Worm (Caenorhabditis elegans) whole organism, L2 larva: ENCODE measurements around the gene F40H3.1.

ENCODE experiments used
- F13H6.1 ChIP-seq: sonication (generic microtip); optimal IDR thresholded peaks from 2 replicates; lab custom pipeline; 2016; ENCODE audit warnings: missing genetic modification characterization, missing compliant biosample characterization
- Y55F3AM.14 ChIP-seq: fragments of 200-800 bp; sonication (Bioruptor generic); optimal IDR thresholded peaks from 2 replicates; lab custom pipeline; 2018; ENCODE audit warnings: mild to moderate bottlenecking, missing genetic modification characterization, missing compliant biosample characterization
- ZK546.5 ChIP-seq: sonication (generic microtip); optimal IDR thresholded peaks from 2 replicates; lab custom pipeline; 2017; ENCODE audit warnings: missing biosample characterization, missing genetic modification characterization
- aly-2 ChIP-seq: fragments of 150-350 bp; optimal IDR thresholded peaks from 2 replicates; lab custom pipeline; 2014; ENCODE audit warnings: missing biosample characterization, missing genetic modification characterization
- ama-1 ChIP-seq: fragments of 150-350 bp; optimal IDR thresholded peaks from 2 replicates; lab custom pipeline; 2018; ENCODE audit warnings: inconsistent platforms
- blmp-1 ChIP-seq: sonication (generic microtip); optimal IDR thresholded peaks from 2 replicates; lab custom pipeline; 2017; ENCODE audit warnings: missing genetic modification characterization, mild to moderate bottlenecking, missing compliant biosample characterization, antibody characterized with exemption, moderate library complexity; ENCODE audit not compliant: insufficient read depth
- ceh-16 ChIP-seq: fragments of 150-350 bp; optimal IDR thresholded peaks from 2 replicates; lab custom pipeline; 2014; ENCODE audit warnings: missing biosample characterization, missing genetic modification characterization
- ceh-82 ChIP-seq: fragments of 150-350 bp; optimal IDR thresholded peaks from 2 replicates; lab custom pipeline; 2014; ENCODE audit warnings: missing biosample characterization, missing genetic modification characterization
- egl-27 ChIP-seq: sonication (generic microtip); optimal IDR thresholded peaks from 3 replicates; lab custom pipeline; 2017; ENCODE audit warnings: missing biosample characterization, missing genetic modification reagents, missing genetic modification characterization
- elt-1 ChIP-seq: fragments of 150-350 bp; optimal IDR thresholded peaks from 2 replicates; lab custom pipeline; 2014; ENCODE audit warnings: missing biosample characterization, missing genetic modification characterization
- fos-1 ChIP-seq: fragments of 150-350 bp; optimal IDR thresholded peaks from 2 replicates; lab custom pipeline; 2014; ENCODE audit warnings: missing biosample characterization, missing genetic modification characterization
- gmeb-1 ChIP-seq: fragments of 150-350 bp; optimal IDR thresholded peaks from 2 replicates; lab custom pipeline; 2014; ENCODE audit warnings: missing biosample characterization, missing genetic modification characterization
- lin-11 ChIP-seq: fragments of 150-350 bp; sonication (generic microtip); optimal IDR thresholded peaks from 2 replicates; lab custom pipeline; 2014; ENCODE audit warnings: missing biosample characterization, missing genetic modification characterization, inconsistent platforms, mixed read lengths
- lin-13 ChIP-seq: fragments of 150-350 bp; optimal IDR thresholded peaks from 2 replicates; lab custom pipeline; 2014; ENCODE audit warnings: missing biosample characterization, missing genetic modification reagents, missing genetic modification characterization
- lsy-2 ChIP-seq, 2 experiments: fragments of 150-350 bp in 1 of 2; sonication (generic microtip) in 1 of 2; optimal IDR thresholded peaks; 2 replicates each; lab custom pipeline; 2014 to 2017; ENCODE audit warnings: missing biosample characterization in 2 of 2, missing genetic modification characterization in 2 of 2
- mab-5 ChIP-seq: fragments of 150-350 bp; optimal IDR thresholded peaks from 2 replicates; lab custom pipeline; 2014; ENCODE audit warnings: missing biosample characterization, missing genetic modification characterization
- mbf-1 ChIP-seq: sonication (generic microtip); optimal IDR thresholded peaks from 2 replicates; lab custom pipeline; 2017; ENCODE audit warnings: missing biosample characterization, missing genetic modification characterization
- mdl-1 ChIP-seq, 2 experiments: fragments of 150-350 bp in 1 of 2; sonication (generic microtip) in 1 of 2; optimal IDR thresholded peaks; 2 replicates each; lab custom pipeline; 2017; ENCODE audit warnings: missing biosample characterization in 2 of 2, missing genetic modification characterization in 2 of 2
- nhr-10 ChIP-seq: sonication (generic microtip); optimal IDR thresholded peaks from 2 replicates; lab custom pipeline; 2017; ENCODE audit warnings: missing biosample characterization, missing genetic modification characterization
- nhr-11 ChIP-seq: fragments of 150-350 bp; optimal IDR thresholded peaks from 2 replicates; lab custom pipeline; 2014; ENCODE audit warnings: missing biosample characterization, missing genetic modification characterization
- nhr-129 ChIP-seq: fragments of 150-350 bp; optimal IDR thresholded peaks from 2 replicates; lab custom pipeline; 2014; ENCODE audit warnings: missing biosample characterization, missing genetic modification characterization
- nhr-21 ChIP-seq: fragments of 150-350 bp; optimal IDR thresholded peaks from 2 replicates; lab custom pipeline; 2014; ENCODE audit warnings: missing biosample characterization, missing genetic modification characterization
- nhr-77 ChIP-seq: fragments of 150-350 bp; optimal IDR thresholded peaks from 2 replicates; lab custom pipeline; 2014; ENCODE audit warnings: missing biosample characterization, missing genetic modification characterization
- peb-1 ChIP-seq: fragments of 150-350 bp; optimal IDR thresholded peaks from 2 replicates; lab custom pipeline; 2014; ENCODE audit warnings: missing biosample characterization, missing genetic modification characterization
- sem-4 ChIP-seq: fragments of 150-350 bp; optimal IDR thresholded peaks from 2 replicates; lab custom pipeline; 2014; ENCODE audit warnings: missing biosample characterization, missing genetic modification reagents, missing genetic modification characterization
- skn-1 ChIP-seq: sonication (generic microtip); optimal IDR thresholded peaks from 2 replicates; lab custom pipeline; 2017; ENCODE audit warnings: missing biosample characterization, missing genetic modification characterization
- sma-3 ChIP-seq: sonication (generic microtip); optimal IDR thresholded peaks from 2 replicates; lab custom pipeline; 2016; ENCODE audit warnings: missing genetic modification reagents, missing genetic modification characterization, missing compliant biosample characterization
- sma-9 ChIP-seq, 2 experiments: fragments of 150-350 bp in 1 of 2; sonication (generic microtip) in 1 of 2; optimal IDR thresholded peaks; 2 replicates each; lab custom pipeline; 2014 to 2016; ENCODE audit warnings: missing genetic modification characterization in 2 of 2, mild to moderate bottlenecking in 1 of 2, missing biosample characterization in 1 of 2, missing compliant biosample characterization in 1 of 2, missing genetic modification reagents in 1 of 2, moderate library complexity in 1 of 2
- snpc-4 ChIP-seq: fragments of 150-350 bp; optimal IDR thresholded peaks from 2 replicates; lab custom pipeline; 2014; ENCODE audit warnings: missing biosample characterization, missing genetic modification characterization
- unc-39 ChIP-seq: fragments of 150-350 bp; optimal IDR thresholded peaks from 2 replicates; lab custom pipeline; 2014; ENCODE audit warnings: missing biosample characterization, missing genetic modification characterization
- unc-55 ChIP-seq: fragments of 150-350 bp; sonication (generic microtip); optimal IDR thresholded peaks from 3 replicates; lab custom pipeline; 2014; ENCODE audit warnings: missing biosample characterization, missing genetic modification reagents, missing genetic modification characterization
- unc-62 ChIP-seq: fragments of 150-350 bp; optimal IDR thresholded peaks from 2 replicates; lab custom pipeline; 2014; ENCODE audit warnings: missing biosample characterization, missing genetic modification reagents, missing genetic modification characterization
- ztf-11 ChIP-seq: sonication (generic microtip); optimal IDR thresholded peaks from 2 replicates; lab custom pipeline; 2017; ENCODE audit warnings: missing biosample characterization, missing genetic modification characterization
- ztf-4 ChIP-seq: fragments of 150-350 bp; optimal IDR thresholded peaks from 2 replicates; lab custom pipeline; 2014; ENCODE audit warnings: missing biosample characterization, missing genetic modification characterization

The F40H3.1 gene

DNA sequence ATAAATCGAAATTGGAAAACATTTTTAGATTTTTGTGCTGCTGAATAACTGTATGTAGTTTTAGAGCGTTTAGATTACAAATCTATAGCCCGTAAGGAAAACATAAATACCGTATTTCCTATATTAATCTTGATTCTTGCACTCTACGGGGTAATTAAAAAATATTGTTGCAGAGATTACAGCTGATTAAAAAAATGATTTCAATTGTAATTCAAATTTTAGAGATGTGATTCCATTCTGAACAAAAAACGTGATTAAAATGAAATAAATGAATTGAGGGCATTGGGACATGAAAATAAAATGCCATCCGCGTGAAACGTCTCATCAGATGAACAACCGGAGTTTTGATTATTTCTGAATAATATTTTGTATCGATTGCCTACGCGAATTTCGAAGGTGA lies 12.9 kb downstream of the F40H3.1 start, which contains the start of gene cpb-2:
Gene cpb-2, plus strand, starts transcription at position 301 of the 400 bp plus-strand sequence.
- no peak for TF ChIP-seq mab-5
- no peak for TF ChIP-seq snpc-4 (tag; lab: Kevin White, UChicago)
- no peak for TF ChIP-seq ztf-11 (tag; lab: Kevin White, UChicago)
- no peak for TF ChIP-seq aly-2 (tag; lab: Kevin White, UChicago)
- no peak for TF ChIP-seq lsy-2 (tag; optimal IDR thresholded peaks at IDR 0.05; lab: Kevin White, UChicago)
- TF ChIP-seq nhr-10 (tag; lab: Kevin White, UChicago) = no peak
- TF ChIP-seq ceh-16 = no peak
- TF ChIP-seq sma-3 (GFP tag; lab: Kevin White, UChicago) = no peak
- TF ChIP-seq nhr-77 (tag; lab: Kevin White, UChicago) = no peak
- TF ChIP-seq blmp-1 (tag; lab: Kevin White, UChicago) = no peak
- no peak for TF ChIP-seq ceh-82 (tag; lab: Kevin White, UChicago)
- TF ChIP-seq egl-27 (tag; lab: Kevin White, UChicago) = no peak
- TF ChIP-seq nhr-11 (tag; lab: Kevin White, UChicago) = no peak
- TF ChIP-seq skn-1 (tag; lab: Kevin White, UChicago) = no peak
- TF ChIP-seq unc-55 (GFP tag; lab: Kevin White, UChicago) = no peak
- no peak for TF ChIP-seq peb-1
- TF ChIP-seq lin-11 (tag; lab: Kevin White, UChicago) = no peak

DNA sequence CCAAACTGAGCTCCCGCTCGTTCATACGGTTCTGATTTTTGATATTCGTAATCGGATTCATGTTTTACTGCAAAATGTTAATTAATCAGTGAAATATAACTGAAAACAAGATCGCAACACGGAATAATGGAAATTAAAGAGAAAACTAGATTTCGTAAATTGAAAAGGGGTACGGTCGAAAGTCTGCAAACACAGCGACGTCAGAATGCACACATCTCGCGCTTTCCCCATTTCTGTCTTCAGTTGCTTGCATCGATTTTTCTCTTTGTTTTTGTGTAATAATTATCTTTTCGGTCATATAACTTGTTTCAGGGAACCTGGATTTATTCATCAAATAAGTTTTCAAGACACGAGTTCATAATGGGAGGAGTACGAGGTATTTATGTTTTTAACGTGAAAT lies 17.2 kb downstream of the F40H3.1 start, which contains the start of the genes rbmx-2 and C30B5.2:
Gene rbmx-2, minus strand, starts transcription at position 74 of the 400 bp plus-strand sequence.
Gene C30B5.2, plus strand, starts transcription at position 306 of the 400 bp plus-strand sequence.
- TF ChIP-seq ceh-16 (peak; percentile 2), lsy-2 (tag; optimal IDR thresholded peaks at IDR 0.05; lab: Kevin White, UChicago) (peak; percentile 69 to 92), ceh-82 (tag; lab: Kevin White, UChicago) (no peak), lin-11 (tag; lab: Kevin White, UChicago) (peak; percentile 24), nhr-129 (tag; lab: Kevin White, UChicago) (peak; percentile 53), sma-3 (GFP tag; lab: Kevin White, UChicago) (peak; percentile 22), fos-1 (tag; lab: Kevin White, UChicago) (peak; percentile 26), unc-55 (GFP tag; lab: Kevin White, UChicago) (no peak), sma-9 (GFP tag; optimal IDR thresholded peaks at IDR 0.05; lab: Kevin White, UChicago) (peak; percentile 55), sma-9 (tag; optimal IDR thresholded peaks at IDR 0.05; lab: Kevin White, UChicago) (no peak)
- TF ChIP-seq, all 48 proteins: peak for 7

DNA sequence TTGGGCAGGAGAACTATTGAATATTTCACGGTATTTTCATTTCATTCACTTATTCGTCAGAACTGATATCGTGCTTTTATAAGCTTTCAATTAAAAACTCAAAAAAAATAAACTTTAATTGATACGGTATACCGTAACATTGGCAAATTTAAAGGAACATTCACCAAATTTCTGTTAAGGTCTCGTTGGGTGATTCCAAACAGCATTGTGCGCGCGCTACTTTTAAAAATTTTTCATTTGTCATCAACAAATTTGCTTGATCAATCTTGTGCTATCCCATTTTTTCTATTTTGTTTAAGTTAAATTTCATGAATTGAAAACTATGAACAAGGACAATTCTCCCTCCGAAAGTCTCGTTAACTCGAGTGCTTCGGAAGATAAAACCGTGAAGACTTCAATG lies 18.8 kb downstream of the F40H3.1 start, which contains the start of gene szy-4:
Gene szy-4, plus strand, starts transcription at position 229 of the 400 bp plus-strand sequence.
- TF ChIP-seq skn-1 (tag; lab: Kevin White, UChicago) (no peak), ama-1 (lab: Kevin White, UChicago) (no peak), F13H6.1 (tag; lab: Kevin White, UChicago) (no peak), nhr-21 (tag; lab: Kevin White, UChicago) (no peak), Y55F3AM.14 (GFP tag; lab: Kevin White, UChicago) (no peak), nhr-10 (tag; lab: Kevin White, UChicago) (no peak), lin-13 (GFP tag; lab: Kevin White, UChicago) (no peak), gmeb-1 (no peak), ztf-11 (tag; lab: Kevin White, UChicago) (no peak), nhr-129 (tag; lab: Kevin White, UChicago) (no peak), aly-2 (tag; lab: Kevin White, UChicago) (no peak)

DNA sequence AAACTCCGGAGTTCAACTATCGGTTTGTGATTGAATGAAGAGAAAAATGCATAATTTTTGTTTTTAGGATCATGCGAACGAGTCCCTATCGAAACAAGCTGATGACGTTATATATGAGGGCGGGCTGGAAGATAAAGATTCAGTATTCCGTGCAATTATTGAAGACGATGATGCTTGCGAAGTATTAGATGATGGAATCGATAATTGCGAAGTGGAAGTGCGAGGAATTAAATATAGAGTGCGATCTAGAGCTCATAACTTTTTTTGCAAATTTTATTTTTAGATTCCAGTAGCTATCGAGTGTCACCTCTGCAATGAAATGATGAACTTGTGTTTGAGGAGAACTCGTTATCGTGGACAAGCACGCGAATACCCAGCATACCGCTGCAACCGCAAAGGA lies 19.4 kb downstream of the F40H3.1 start:
- no peak for TF ChIP-seq sem-4 (tag; lab: Kevin White, UChicago)
- no peak for TF ChIP-seq mdl-1 (tag; optimal IDR thresholded peaks at IDR 0.05; lab: Kevin White, UChicago)
- no peak for TF ChIP-seq lin-13 (GFP tag; lab: Kevin White, UChicago)
- no peak for TF ChIP-seq fos-1 (tag; lab: Kevin White, UChicago)
- TF ChIP-seq elt-1 (tag; lab: Kevin White, UChicago) = no peak
- no peak for TF ChIP-seq ZK546.5
- TF ChIP-seq F13H6.1 (tag; lab: Kevin White, UChicago) = no peak
- no peak for TF ChIP-seq snpc-4 (tag; lab: Kevin White, UChicago)
- TF ChIP-seq ztf-4 (tag; lab: Kevin White, UChicago) = no peak
- no peak for TF ChIP-seq unc-62 (GFP tag; lab: Kevin White, UChicago)
- TF ChIP-seq mbf-1 = no peak
- TF ChIP-seq ztf-11 (tag; lab: Kevin White, UChicago) = no peak
- no peak for TF ChIP-seq gmeb-1
- TF ChIP-seq nhr-129 (tag; lab: Kevin White, UChicago) = no peak
- TF ChIP-seq aly-2 (tag; lab: Kevin White, UChicago) = no peak
- no peak for TF ChIP-seq ceh-82 (tag; lab: Kevin White, UChicago)
- no peak for TF ChIP-seq lsy-2 (tag; optimal IDR thresholded peaks at IDR 0.05; lab: Kevin White, UChicago)
- no peak for TF ChIP-seq unc-39 (tag; lab: Kevin White, UChicago)
- no peak for TF ChIP-seq blmp-1 (tag; lab: Kevin White, UChicago)
- no peak for TF ChIP-seq unc-55 (GFP tag; lab: Kevin White, UChicago)
